Fruit fly (Drosophila melanogaster) whole organism, pupa: ENCODE measurements around the gene CG42449.

Experiments used
- CG34367 ChIP-seq: fragments of 200-800 bp; sonication (Bioruptor generic); optimal IDR thresholded peaks from 2 replicates; lab custom pipeline; 2018; ENCODE audit warnings: missing biosample characterization, mild to moderate bottlenecking, missing genetic modification characterization
- D1 ChIP-seq: fragments of 200-800 bp; sonication (Bioruptor generic); optimal IDR thresholded peaks from 2 replicates; lab custom pipeline; 2018; ENCODE audit warnings: missing biosample characterization, mild to moderate bottlenecking, missing genetic modification characterization, moderate library complexity
- fd96Ca ChIP-seq: fragments of 200-800 bp; sonication (Bioruptor generic); IDR thresholded peaks from 3 replicates; pipeline ENCODE4 v1.3.6; 2022; ENCODE audit warnings: missing biosample characterization, missing genetic modification characterization
- gl ChIP-seq: fragments of 200-800 bp; sonication (Bioruptor generic); optimal IDR thresholded peaks from 2 replicates; lab custom pipeline; 2018; ENCODE audit warnings: missing biosample characterization, mild to moderate bottlenecking, missing genetic modification characterization

- TF ChIP-seq gl (tag; lab: Kevin White, UChicago) (no peak), CG34367 (tag; lab: Kevin White, UChicago) (no peak), D1 (tag; lab: Kevin White, UChicago) (no peak), fd96Ca (no peak)
Observed at dm6 chrX:5695035-5695434, 12.0 kb downstream of the CG42449 start, which contains the start of gene CG3149.
